Worm (Caenorhabditis elegans) whole organism, late embryonic: ENCODE results near the gene unc-51.

Experiments
- C08G9.2 ChIP-seq: sonication (generic microtip); optimal IDR thresholded peaks from 2 replicates; lab custom pipeline; 2016; ENCODE audit warnings: mild to moderate bottlenecking, missing genetic modification characterization, moderate library complexity, missing compliant biosample characterization
- C38D4.7 ChIP-seq: fragments of 200-800 bp; sonication (Bioruptor generic); optimal IDR thresholded peaks from 2 replicates; lab custom pipeline; 2018; ENCODE audit warnings: mild to moderate bottlenecking, missing genetic modification characterization, moderate library complexity, missing compliant biosample characterization
- F13H6.1 ChIP-seq: sonication (generic microtip); optimal IDR thresholded peaks from 2 replicates; lab custom pipeline; 2016; ENCODE audit warnings: missing genetic modification characterization, missing compliant biosample characterization
- Y22D7AL.16 ChIP-seq: sonication (generic microtip); optimal IDR thresholded peaks from 2 replicates; lab custom pipeline; 2016; ENCODE audit warnings: missing genetic modification characterization, missing compliant biosample characterization
- ahr-1 ChIP-seq: sonication (generic microtip); optimal IDR thresholded peaks from 2 replicates; lab custom pipeline; 2016; ENCODE audit warnings: missing genetic modification characterization, missing compliant biosample characterization
- ama-1 ChIP-seq: fragments of 150-350 bp; optimal IDR thresholded peaks from 2 replicates; lab custom pipeline; 2014
- ceh-14 ChIP-seq: sonication (generic microtip); optimal IDR thresholded peaks from 2 replicates; lab custom pipeline; 2016; ENCODE audit warnings: missing genotype, missing genetic modification characterization, missing compliant biosample characterization
- ceh-22 ChIP-seq: sonication (generic microtip); optimal IDR thresholded peaks from 2 replicates; lab custom pipeline; 2017; ENCODE audit warnings: missing biosample characterization, missing genetic modification characterization
- ceh-24 ChIP-seq: sonication (generic microtip); optimal IDR thresholded peaks from 2 replicates; lab custom pipeline; 2016; ENCODE audit warnings: mild to moderate bottlenecking, missing genetic modification characterization, missing compliant biosample characterization
- ceh-31 ChIP-seq: sonication (generic microtip); optimal IDR thresholded peaks from 2 replicates; lab custom pipeline; 2016; ENCODE audit warnings: missing genetic modification characterization, missing compliant biosample characterization
- ceh-45 ChIP-seq: fragments of 200-800 bp; sonication (Bioruptor generic); IDR thresholded peaks from 2 replicates; pipeline ENCODE4 v1.3.6; 2022; ENCODE audit warnings: missing genetic modification reagents, missing genetic modification characterization, missing compliant biosample characterization
- ceh-6 ChIP-seq: fragments of 200-800 bp; sonication (Bioruptor generic); optimal IDR thresholded peaks from 2 replicates; lab custom pipeline; 2018; ENCODE audit warnings: mild to moderate bottlenecking, missing genetic modification characterization, missing compliant biosample characterization
- dmd-4 ChIP-seq: sonication (generic microtip); optimal IDR thresholded peaks from 2 replicates; lab custom pipeline; 2016; ENCODE audit warnings: borderline replicate concordance, missing genetic modification characterization, missing compliant biosample characterization
- dve-1 ChIP-seq: sonication (generic microtip); optimal IDR thresholded peaks from 2 replicates; lab custom pipeline; 2017; ENCODE audit warnings: antibody characterized with exemption, mild to moderate bottlenecking, missing genetic modification characterization, missing compliant biosample characterization
- elt-2 ChIP-seq: sonication (generic microtip); optimal IDR thresholded peaks from 2 replicates; lab custom pipeline; 2016; ENCODE audit warnings: missing genetic modification reagents, missing genetic modification characterization, missing compliant biosample characterization
- eyg-1 ChIP-seq: sonication (generic microtip); optimal IDR thresholded peaks from 2 replicates; lab custom pipeline; 2016; ENCODE audit warnings: missing genotype, missing genetic modification characterization, missing compliant biosample characterization
- fax-1 ChIP-seq: sonication (generic microtip); optimal IDR thresholded peaks from 2 replicates; lab custom pipeline; 2016; ENCODE audit warnings: missing genotype, missing genetic modification characterization, missing compliant biosample characterization
- fkh-10 ChIP-seq: fragments of 150-350 bp; optimal IDR thresholded peaks from 2 replicates; lab custom pipeline; 2014; ENCODE audit warnings: missing biosample characterization, missing genetic modification reagents, missing genetic modification characterization
- hlh-13 ChIP-seq: fragments of 200-800 bp; sonication (Bioruptor generic); optimal IDR thresholded peaks from 2 replicates; lab custom pipeline; 2018; ENCODE audit warnings: mild to moderate bottlenecking, missing genetic modification characterization, missing compliant biosample characterization
- hlh-6 ChIP-seq: sonication (generic microtip); optimal IDR thresholded peaks from 2 replicates; lab custom pipeline; 2016; ENCODE audit warnings: missing genotype, missing genetic modification characterization, missing compliant biosample characterization
- hlh-8 ChIP-seq: sonication (generic microtip); optimal IDR thresholded peaks from 2 replicates; lab custom pipeline; 2016; ENCODE audit warnings: missing genotype, missing genetic modification characterization, missing compliant biosample characterization
- madf-2 ChIP-seq: sonication (generic microtip); optimal IDR thresholded peaks from 2 replicates; lab custom pipeline; 2017; ENCODE audit warnings: missing genetic modification characterization, missing compliant biosample characterization
- nfya-1 ChIP-seq: sonication (generic microtip); optimal IDR thresholded peaks from 2 replicates; lab custom pipeline; 2017; ENCODE audit warnings: missing genetic modification characterization, mild to moderate bottlenecking, missing compliant biosample characterization, antibody characterized with exemption, moderate library complexity
- npax-4 ChIP-seq: sonication (generic microtip); optimal IDR thresholded peaks from 2 replicates; lab custom pipeline; 2016; ENCODE audit warnings: missing genetic modification characterization, missing compliant biosample characterization
- pag-3 ChIP-seq: sonication (generic microtip); optimal IDR thresholded peaks from 2 replicates; lab custom pipeline; 2016; ENCODE audit warnings: missing compliant biosample characterization, missing genetic modification characterization, borderline replicate concordance
- pax-1 ChIP-seq: fragments of 150-350 bp; optimal IDR thresholded peaks from 2 replicates; lab custom pipeline; 2014; ENCODE audit warnings: missing biosample characterization, missing genetic modification characterization
- pha-4 ChIP-seq: fragments of 150-350 bp; optimal IDR thresholded peaks from 2 replicates; lab custom pipeline; 2018; ENCODE audit warnings: missing biosample characterization, missing genetic modification reagents, missing genetic modification characterization
- rnt-1 ChIP-seq: sonication (generic microtip); optimal IDR thresholded peaks from 2 replicates; lab custom pipeline; 2016; ENCODE audit warnings: missing genetic modification characterization, missing compliant biosample characterization
- sdc-2 ChIP-seq: sonication (generic microtip); optimal IDR thresholded peaks from 2 replicates; lab custom pipeline; 2016; ENCODE audit warnings: missing genotype, missing genetic modification characterization, missing compliant biosample characterization
- sox-4 ChIP-seq: sonication (generic microtip); optimal IDR thresholded peaks from 2 replicates; lab custom pipeline; 2017; ENCODE audit warnings: mild to moderate bottlenecking, missing genetic modification characterization, inconsistent platforms, missing compliant biosample characterization
- syd-9 ChIP-seq: sonication (generic microtip); optimal IDR thresholded peaks from 2 replicates; lab custom pipeline; 2016; ENCODE audit warnings: mild to moderate bottlenecking, missing genetic modification characterization, moderate library complexity, missing compliant biosample characterization
- tbx-7 ChIP-seq: sonication (generic microtip); optimal IDR thresholded peaks from 2 replicates; lab custom pipeline; 2016; ENCODE audit warnings: missing genotype, missing genetic modification characterization, missing compliant biosample characterization
- ttx-3 ChIP-seq: sonication (generic microtip); optimal IDR thresholded peaks from 2 replicates; lab custom pipeline; 2016; ENCODE audit warnings: missing genetic modification reagents, missing genetic modification characterization, missing compliant biosample characterization
- unc-3 ChIP-seq, 2 experiments: fragments of 200-800 bp in 1 of 2; sonication (Bioruptor generic) in 1 of 2; sonication (generic microtip) in 1 of 2; conservative IDR thresholded peaks in 1 of 2; optimal IDR thresholded peaks in 1 of 2; 2 replicates each; pipeline versions ENCODE4 v1.3.6 to Lab custom; 2016 to 2022; ENCODE audit warnings: missing compliant biosample characterization in 2 of 2, missing genetic modification characterization in 2 of 2, missing genetic modification reagents in 1 of 2
- unc-86 ChIP-seq: sonication (generic microtip); optimal IDR thresholded peaks from 2 replicates; lab custom pipeline; 2016; ENCODE audit warnings: missing genetic modification characterization, missing compliant biosample characterization

Gene unc-51

ce11 chrV:20004385-20004784 is at the start of gene unc-51:
Gene unc-51 (minus strand): TSS chrV:20004485.
- TF ChIP-seq dmd-4 (tag; lab: Kevin White, UChicago) (no peak), rnt-1 (tag; lab: Kevin White, UChicago) (no peak), eyg-1 (no peak), nfya-1 (tag; lab: Kevin White, UChicago) (no peak), pha-4 (tag; lab: Kevin White, UChicago) (no peak), pag-3 (no peak), elt-2 (tag; lab: Kevin White, UChicago) (no peak)

DNA sequence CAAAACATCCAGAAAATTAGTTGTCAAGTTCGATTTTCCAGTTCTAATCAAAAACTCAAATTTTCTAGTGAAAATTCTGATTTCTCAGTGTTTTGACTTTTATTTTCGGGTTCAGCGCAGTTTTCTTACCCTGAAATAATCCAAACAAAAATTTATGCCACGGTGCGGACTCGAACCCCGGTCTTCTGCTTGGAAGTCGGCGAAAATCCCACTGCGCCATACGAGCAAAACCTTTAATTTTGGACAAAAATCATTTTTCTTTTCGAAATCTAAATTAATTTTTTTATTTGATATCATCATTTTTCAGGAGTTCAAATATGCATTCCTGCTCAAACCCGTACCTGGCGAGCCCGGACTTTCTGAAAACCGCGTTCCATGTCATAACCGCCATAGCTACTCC is 44.8 kb upstream of the unc-51 start, which contains the start of gene srh-233:
TSS of gene srh-233 (plus strand) at position 301 of the 400 bp plus-strand sequence.
- TF ChIP-seq npax-4 (tag; lab: Kevin White, UChicago), result no peak
- no peak for TF ChIP-seq syd-9 (tag; lab: Kevin White, UChicago)
- no peak for TF ChIP-seq ceh-14 (tag; lab: Kevin White, UChicago)
- TF ChIP-seq ceh-31 (tag; lab: Kevin White, UChicago), result no peak
- no peak for TF ChIP-seq hlh-6
- TF ChIP-seq C08G9.2 (tag; lab: Kevin White, UChicago), result no peak
- TF ChIP-seq C38D4.7 (GFP tag; lab: Kevin White, UChicago), result no peak
- no peak for TF ChIP-seq fax-1 (tag; lab: Kevin White, UChicago)
- TF ChIP-seq pha-4 (tag; lab: Kevin White, UChicago), result no peak
- no peak for TF ChIP-seq ceh-45 (GFP tag; lab: Robert Waterston, UW)
- no peak for TF ChIP-seq ttx-3 (tag; lab: Kevin White, UChicago)
- TF ChIP-seq unc-3 (GFP tag; conservative IDR thresholded peaks at IDR 0.05; lab: Robert Waterston, UW), result no peak
- TF ChIP-seq unc-3 (tag; optimal IDR thresholded peaks at IDR 0.05; lab: Kevin White, UChicago), result no peak
- no peak for TF ChIP-seq nfya-1 (tag; lab: Kevin White, UChicago)
- TF ChIP-seq sdc-2 (tag; lab: Kevin White, UChicago), result no peak
- TF ChIP-seq ceh-24 (tag; lab: Kevin White, UChicago), result no peak

DNA sequence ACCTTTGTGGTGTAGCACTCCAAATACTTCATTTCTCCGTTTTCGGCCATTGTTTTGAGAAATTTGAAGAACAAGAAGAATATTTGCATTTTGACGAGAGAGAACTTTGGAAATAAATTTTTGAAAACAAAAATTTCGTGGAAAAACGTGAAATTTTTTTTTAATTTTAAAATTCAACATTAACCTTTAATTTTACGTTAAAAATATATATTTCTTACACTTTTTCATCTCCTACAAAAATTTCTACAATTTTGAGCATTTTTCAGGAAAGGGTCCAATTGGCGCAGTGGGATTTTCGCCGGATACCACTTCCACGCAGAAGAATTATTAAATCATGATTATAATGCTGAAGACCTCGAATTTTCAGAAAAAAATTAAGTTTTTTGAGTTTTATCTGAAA is 43.0 kb upstream of the unc-51 start, which contains the start of gene spe-19:
TSS of gene spe-19 (minus strand) at position 101 of the 400 bp plus-strand sequence.
- TF ChIP-seq ceh-22 (tag; lab: Kevin White, UChicago) (no peak), ahr-1 (tag; lab: Kevin White, UChicago) (no peak), pag-3 (no peak), ceh-6 (GFP tag; lab: Kevin White, UChicago) (no peak), fax-1 (tag; lab: Kevin White, UChicago) (no peak)

DNA sequence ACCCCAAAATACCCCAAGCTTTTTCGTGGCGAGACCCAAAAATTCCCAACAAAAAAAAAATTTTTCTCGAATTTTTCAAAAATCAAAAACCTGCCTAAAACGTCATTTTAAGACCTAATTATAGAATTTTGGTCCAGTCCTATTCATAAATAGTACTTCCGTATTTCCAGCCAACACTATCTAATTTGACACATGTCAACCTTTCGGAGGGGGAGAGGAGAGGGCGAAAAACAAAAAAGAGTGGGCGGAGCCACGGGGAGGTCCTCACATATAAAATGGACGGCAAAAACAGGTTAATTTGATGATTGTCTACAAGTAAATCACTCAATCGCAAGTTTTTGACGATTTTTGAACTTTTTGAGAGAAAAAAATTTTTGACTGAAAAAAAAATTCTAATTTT is 33.0 kb upstream of the unc-51 start, which contains the start of gene Y113G7A.16:
TSS of gene Y113G7A.16 (plus strand) at position 301 of the 400 bp plus-strand sequence.
- TF ChIP-seq hlh-13 (GFP tag; lab: Kevin White, UChicago) (no peak), pax-1 (tag; lab: Kevin White, UChicago) (no peak), syd-9 (tag; lab: Kevin White, UChicago) (no peak), dve-1 (tag; lab: Kevin White, UChicago) (no peak), nfya-1 (tag; lab: Kevin White, UChicago) (no peak), fax-1 (tag; lab: Kevin White, UChicago) (no peak), unc-86 (tag; lab: Kevin White, UChicago) (no peak), ama-1 (lab: Kevin White, UChicago) (no peak), fkh-10 (GFP tag; lab: Kevin White, UChicago) (no peak), sox-4 (no peak), ceh-31 (tag; lab: Kevin White, UChicago) (no peak), ceh-24 (tag; lab: Kevin White, UChicago) (no peak), F13H6.1 (tag; lab: Kevin White, UChicago) (no peak), hlh-8 (tag; lab: Kevin White, UChicago) (no peak), pag-3 (no peak), Y22D7AL.16 (tag; lab: Kevin White, UChicago) (no peak), madf-2 (tag; lab: Kevin White, UChicago) (no peak), tbx-7 (tag; lab: Kevin White, UChicago) (no peak)
